Worm (Caenorhabditis elegans) whole organism, young adult: ENCODE data around the gene C08B6.11.

ENCODE experiments used
- K11D2.4 ChIP-seq: fragments of 200-800 bp; sonication (Bioruptor generic); IDR thresholded peaks from 2 replicates; pipeline ENCODE4 v1.3.6; 2022; ENCODE audit warnings: missing genetic modification reagents, missing genetic modification characterization, missing compliant biosample characterization
- K12H6.12 ChIP-seq: fragments of 200-800 bp; sonication (Bioruptor generic); optimal IDR thresholded peaks from 2 replicates; lab custom pipeline; 2018; ENCODE audit warnings: mild to moderate bottlenecking, missing genetic modification characterization, missing compliant biosample characterization
- attf-5 ChIP-seq: fragments of 200-800 bp; sonication (Bioruptor generic); optimal IDR thresholded peaks from 2 replicates; lab custom pipeline; 2018; ENCODE audit warnings: mild to moderate bottlenecking, missing genetic modification characterization, missing compliant biosample characterization
- die-1 ChIP-seq: sonication (generic microtip); optimal IDR thresholded peaks from 2 replicates; lab custom pipeline; 2016; ENCODE audit warnings: missing genotype, mild to moderate bottlenecking, missing genetic modification characterization, missing compliant biosample characterization
- ets-4 ChIP-seq: fragments of 200-800 bp; sonication (Bioruptor generic); optimal IDR thresholded peaks from 2 replicates; lab custom pipeline; 2018; ENCODE audit warnings: mild to moderate bottlenecking, missing genetic modification characterization, missing compliant biosample characterization
- lir-1 ChIP-seq: fragments of 200-800 bp; sonication (Bioruptor generic); conservative IDR thresholded peaks from 2 replicates; pipeline ENCODE4 v1.3.6; 2022; ENCODE audit warnings: missing genetic modification reagents, missing genetic modification characterization, missing compliant biosample characterization
- mxl-1 ChIP-seq: sonication (generic microtip); optimal IDR thresholded peaks from 2 replicates; lab custom pipeline; 2016; ENCODE audit warnings: missing genetic modification characterization, missing compliant biosample characterization
- pha-4 ChIP-seq: fragments of 150-350 bp; sonication (generic microtip); optimal IDR thresholded peaks from 2 replicates; lab custom pipeline; 2014; ENCODE audit warnings: missing biosample characterization, missing genetic modification reagents, missing genetic modification characterization
- repo-1 ChIP-seq: sonication (generic microtip); optimal IDR thresholded peaks from 2 replicates; lab custom pipeline; 2017; ENCODE audit warnings: mild to moderate bottlenecking, missing genetic modification characterization, missing compliant biosample characterization
- unc-130 ChIP-seq: sonication (generic microtip); optimal IDR thresholded peaks from 2 replicates; lab custom pipeline; 2016; ENCODE audit warnings: missing genetic modification reagents, missing genetic modification characterization, missing compliant biosample characterization
- unc-62 ChIP-seq: fragments of 150-350 bp; optimal IDR thresholded peaks from 2 replicates; lab custom pipeline; 2014; ENCODE audit warnings: missing biosample characterization, missing genetic modification reagents, missing genetic modification characterization
- ztf-25 ChIP-seq: fragments of 200-800 bp; sonication (Bioruptor generic); IDR thresholded peaks from 2 replicates; pipeline ENCODE4 v1.3.6; 2022; ENCODE audit warnings: missing genetic modification reagents, missing genetic modification characterization, missing compliant biosample characterization

DNA sequence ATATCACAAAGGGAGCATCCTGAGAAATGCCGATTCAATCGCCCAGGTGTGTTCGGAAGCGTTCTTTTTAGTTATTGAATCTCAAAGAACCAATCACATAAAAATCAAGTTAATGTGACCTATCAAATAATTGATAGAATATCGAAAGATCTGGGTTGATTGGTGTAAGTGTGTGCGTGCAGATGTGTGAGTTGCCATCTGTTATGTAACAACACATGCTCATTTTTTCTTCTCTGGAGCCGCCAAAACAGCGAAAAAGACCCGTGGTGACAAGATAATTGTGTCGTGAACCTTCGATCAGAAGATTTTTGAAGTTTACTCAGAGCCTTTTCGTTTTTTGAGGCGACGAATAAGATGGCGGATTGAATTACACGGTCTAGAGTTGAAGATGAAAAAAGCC is 39.4 kb downstream of the C08B6.11 start:
- TF ChIP-seq unc-130 (GFP tag; lab: Kevin White, UChicago) (no peak), unc-62 (no peak), ets-4 (GFP tag; lab: Kevin White, UChicago) (no peak), ztf-25 (GFP tag; lab: Robert Waterston, UW) (no peak), lir-1 (GFP tag; lab: Robert Waterston, UW) (no peak), mxl-1 (no peak), die-1 (tag; lab: Kevin White, UChicago) (no peak), pha-4 (tag; lab: Kevin White, UChicago) (no peak), K11D2.4 (GFP tag; lab: Robert Waterston, UW) (no peak), attf-5 (GFP tag; lab: Kevin White, UChicago) (no peak), repo-1 (no peak), K12H6.12 (tag; lab: Kevin White, UChicago) (no peak)
